Worm (Caenorhabditis elegans): ENCODE measurements around the gene C30A5.10.

The C30A5.10 gene

DNA sequence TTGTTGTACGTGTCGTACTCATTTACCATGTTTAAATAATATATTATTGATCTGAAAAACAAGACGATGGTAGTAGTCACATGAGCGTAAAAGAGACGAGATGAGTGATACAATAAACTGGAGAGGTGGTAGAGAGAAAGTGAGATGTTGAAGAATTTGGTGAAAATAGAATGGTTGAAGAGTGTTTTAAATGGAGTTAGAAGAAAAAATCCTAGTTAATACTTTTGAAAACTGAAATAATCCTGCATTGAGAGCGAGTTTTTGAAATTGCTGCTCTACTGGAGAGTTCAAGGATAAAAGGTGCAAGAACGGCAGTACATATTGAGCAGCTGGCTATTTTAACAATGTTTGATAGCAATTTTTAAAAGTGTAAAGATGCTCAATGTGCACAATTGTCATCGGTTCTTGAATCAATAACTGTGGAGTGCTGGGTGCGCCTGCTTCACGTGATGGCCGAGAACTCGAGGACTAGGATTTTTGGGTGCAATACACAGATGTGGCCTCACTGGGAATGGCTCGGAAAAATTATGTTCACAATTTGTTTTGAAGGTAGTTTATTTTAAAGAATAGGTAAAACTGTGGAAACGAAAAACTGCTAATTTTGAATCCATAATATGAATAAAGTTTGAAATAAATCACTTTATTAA is 51.4 kb downstream of the C30A5.10 start, which contains the start of gene atg-13:
Gene atg-13, minus strand, starts transcription at position 51 of the 647 bp plus-strand sequence.
- peak; percentile 39 for TF ChIP-seq hlh-11 (tag; optimal IDR thresholded peaks at IDR 0.05)
- TF ChIP-seq zip-11 (GFP tag; IDR thresholded peaks at IDR 0.05), result no peak
- no peak for TF ChIP-seq zip-2 (tag; optimal IDR thresholded peaks at IDR 0.05)
- peak; percentile 18 for TF ChIP-seq aha-1 (tag)
- no peak for TF ChIP-seq duxl-1 (tag; optimal IDR thresholded peaks at IDR 0.05; ENCODE audit: poor library complexity)
- no peak for TF ChIP-seq ceh-32 (tag; optimal IDR thresholded peaks at IDR 0.05; ENCODE audit: poor library complexity)
- TF ChIP-seq snpc-1.2 (GFP tag; IDR thresholded peaks at IDR 0.05), result no peak
- 0 out of 2 replicates have a peak, but pooled peaks have one; percentile 28 for TF ChIP-seq hmg-1.1 (GFP tag; IDR thresholded peaks at IDR 0.05)
- TF ChIP-seq ZK546.5 (tag; optimal IDR thresholded peaks at IDR 0.05), result no peak
- no peak for TF ChIP-seq zfp-2 (tag; optimal IDR thresholded peaks at IDR 0.05)
- TF ChIP-seq Y48G9A.11 (GFP tag; IDR thresholded peaks at IDR 0.05), result no peak
- no peak for TF ChIP-seq ztf-7 (tag; optimal IDR thresholded peaks at IDR 0.05)
- TF ChIP-seq mes-2 (tag; optimal IDR thresholded peaks at IDR 0.05; ENCODE audit: poor library complexity, severe bottlenecking), result peak; percentile 74
- peak; percentile 79 for TF ChIP-seq hlh-30 (tag; optimal IDR thresholded peaks at IDR 0.05; ENCODE audit: insufficient read depth)
- no peak for TF ChIP-seq nhr-111 (GFP tag; optimal IDR thresholded peaks at IDR 0.05)
- no peak for TF ChIP-seq egl-27 (tag; optimal IDR thresholded peaks at IDR 0.05)
- TF ChIP-seq spr-1 (tag; optimal IDR thresholded peaks at IDR 0.05), result no peak
- TF ChIP-seq aly-2 (tag; optimal IDR thresholded peaks at IDR 0.05), result no peak
- TF ChIP-seq egl-43 (GFP tag; IDR thresholded peaks at IDR 0.05), result no peak
- TF ChIP-seq nhr-237 (tag; optimal IDR thresholded peaks at IDR 0.05), result no peak
- no peak for TF ChIP-seq nhr-11 (tag; optimal IDR thresholded peaks at IDR 0.05)
- no peak for TF ChIP-seq daf-8 (GFP tag; IDR thresholded peaks at IDR 0.05)
- TF ChIP-seq fos-1 (tag; optimal IDR thresholded peaks at IDR 0.05), result no peak
- no peak for TF ChIP-seq lin-29 (GFP tag; IDR thresholded peaks at IDR 0.05)
- TF ChIP-seq F10B5.3 (tag; optimal IDR thresholded peaks at IDR 0.05), result no peak
- no peak for TF ChIP-seq ces-1 (GFP tag; optimal IDR thresholded peaks at IDR 0.05)
- TF ChIP-seq dmd-6 (GFP tag; IDR thresholded peaks at IDR 0.05), result 0 out of 2 replicates have a peak, but pooled peaks have one; percentile 11
- TF ChIP-seq lir-3 (tag; optimal IDR thresholded peaks at IDR 0.05), result no peak
- TF ChIP-seq nhr-42 (GFP tag; IDR thresholded peaks at IDR 0.05), result no peak
- no peak for TF ChIP-seq zfp-3 (GFP tag; conservative IDR thresholded peaks at IDR 0.05)
- no peak for TF ChIP-seq php-3 (GFP tag; IDR thresholded peaks at IDR 0.05)
- peak in 1 of 2 experiments; percentile 19 for TF ChIP-seq hif-1 (tag; optimal IDR thresholded peaks at IDR 0.05)
- TF ChIP-seq F37D6.2 (tag; optimal IDR thresholded peaks at IDR 0.05), result no peak
- TF ChIP-seq ztf-11 (tag; optimal IDR thresholded peaks at IDR 0.05), result no peak
- TF ChIP-seq mdl-1 (tag; optimal IDR thresholded peaks at IDR 0.05), result peak in 1 of 2 experiments; percentile 47
- peak; percentile 20 for TF ChIP-seq ama-1 (optimal IDR thresholded peaks at IDR 0.05)
- no peak for TF ChIP-seq nhr-48 (tag; optimal IDR thresholded peaks at IDR 0.05)
- no peak for TF ChIP-seq mxl-2 (GFP tag; conservative IDR thresholded peaks at IDR 0.05)
- no peak for TF ChIP-seq daf-19 (GFP tag; conservative IDR thresholded peaks at IDR 0.05)
- TF ChIP-seq rbr-2 (tag; optimal IDR thresholded peaks at IDR 0.05), result no peak
- no peak for TF ChIP-seq D1046.2 (GFP tag; IDR thresholded peaks at IDR 0.05)
- no peak for TF ChIP-seq lin-1 (GFP tag; IDR thresholded peaks at IDR 0.05)
- TF ChIP-seq lin-39 (tag; optimal IDR thresholded peaks at IDR 0.05), result no peak
- TF ChIP-seq Y75B8A.6 (GFP tag; IDR thresholded peaks at IDR 0.05), result no peak
- TF ChIP-seq T26A8.4 (GFP tag; IDR thresholded peaks at IDR 0.05), result no peak
- no peak for TF ChIP-seq arid-1 (GFP tag; conservative IDR thresholded peaks at IDR 0.05)
- no peak for TF ChIP-seq F26F4.8 (GFP tag; conservative IDR thresholded peaks at IDR 0.05)
- no peak for TF ChIP-seq ceh-28 (tag; optimal IDR thresholded peaks at IDR 0.05)
- no peak for TF ChIP-seq pqm-1 (tag; optimal IDR thresholded peaks at IDR 0.05)
- TF ChIP-seq dmd-8 (GFP tag; IDR thresholded peaks at IDR 0.05), result no peak
- TF ChIP-seq F49E8.2 (tag; optimal IDR thresholded peaks at IDR 0.05; ENCODE audit: borderline replicate concordance), result no peak

Data from whole organism, L4 larva.